Worm (Caenorhabditis elegans): Measurements from ENCODE around the gene rgs-6.

Gene rgs-6

ce11 chrX:5713479-5713878 is 20.1 kb downstream of the rgs-6 start (continued):
- TF ChIP-seq ztf-6 (GFP tag; IDR thresholded peaks at IDR 0.05) (no peak), egl-44 (GFP tag; IDR thresholded peaks at IDR 0.05) (peak; percentile 87), bed-2 (GFP tag; IDR thresholded peaks at IDR 0.05) (no peak), rec-8 (tag; optimal IDR thresholded peaks at IDR 0.05) (peak; percentile 54 to 88), Y95B8A.8 (GFP tag; IDR thresholded peaks at IDR 0.05) (no peak), madf-8 (GFP tag; conservative IDR thresholded peaks at IDR 0.05) (no peak), snpc-1.1 (tag; optimal IDR thresholded peaks at IDR 0.05; ENCODE audit: insufficient read depth) (peak; percentile 79), B0035.1 (tag; optimal IDR thresholded peaks at IDR 0.05) (peak; percentile 55), Y79H2A.3 (GFP tag; conservative IDR thresholded peaks at IDR 0.05) (0 out of 2 replicates have a peak, but pooled peaks have one; percentile 35), rcor-1 (GFP tag; IDR thresholded peaks at IDR 0.05) (peak; percentile 63), lin-40 (tag; optimal IDR thresholded peaks at IDR 0.05) (peak; percentile 12), C06A6.2 (GFP tag; conservative IDR thresholded peaks at IDR 0.05) (no peak), zim-3 (tag; optimal IDR thresholded peaks at IDR 0.05) (no peak), athp-1 (tag; optimal IDR thresholded peaks at IDR 0.05) (peak; percentile 55), lsl-1 (GFP tag; optimal IDR thresholded peaks at IDR 0.05) (peak; percentile 24), atf-7 (tag; optimal IDR thresholded peaks at IDR 0.05) (peak; percentile 8), ets-4 (GFP tag; optimal IDR thresholded peaks at IDR 0.05) (no peak), let-526 (GFP tag; IDR thresholded peaks at IDR 0.05) (no peak), fkh-3 (tag; optimal IDR thresholded peaks at IDR 0.05) (no peak), Y67H2A.10 (GFP tag; conservative IDR thresholded peaks at IDR 0.05) (no peak), snpc-1.3 (tag; optimal IDR thresholded peaks at IDR 0.05; ENCODE audit: insufficient read depth) (peak; percentile 92), madf-6 (GFP tag; IDR thresholded peaks at IDR 0.05) (peak; percentile 39; the same call in 1 of the 2 replicates), ceh-100 (GFP tag; IDR thresholded peaks at IDR 0.05) (no peak), ztf-28 (GFP tag; IDR thresholded peaks at IDR 0.05) (no peak), snpc-4 (GFP tag; optimal IDR thresholded peaks at IDR 0.05) (peak; percentile 81), snpc-4 (tag; optimal IDR thresholded peaks at IDR 0.05) (peak in 3 of 4 experiments; percentile 59 to 77 (median 76)), ceh-40 (GFP tag; IDR thresholded peaks at IDR 0.05) (peak; percentile 84), cebp-1 (GFP tag; IDR thresholded peaks at IDR 0.05) (no peak), cebp-1 (tag; optimal IDR thresholded peaks at IDR 0.05) (peak; percentile 40), aptf-2 (GFP tag; conservative IDR thresholded peaks at IDR 0.05) (no peak), Y56A3A.18 (GFP tag; IDR thresholded peaks at IDR 0.05) (peak; percentile 73; the same call in 1 of the 2 replicates), ZK185.1 (tag; optimal IDR thresholded peaks at IDR 0.05; ENCODE audit: poor library complexity, severe bottlenecking) (peak; percentile 73), lsy-27 (tag; optimal IDR thresholded peaks at IDR 0.05; ENCODE audit: borderline replicate concordance, insufficient read depth) (peak; percentile 5), F55B11.4 (tag; optimal IDR thresholded peaks at IDR 0.05; ENCODE audit: borderline replicate concordance, insufficient read depth) (no peak), ztf-26 (tag; optimal IDR thresholded peaks at IDR 0.05) (no peak), B0336.3 (GFP tag; IDR thresholded peaks at IDR 0.05) (no peak), mxl-1 (tag; optimal IDR thresholded peaks at IDR 0.05) (peak; percentile 96), sdz-38 (tag; optimal IDR thresholded peaks at IDR 0.05) (no peak), D2030.7 (GFP tag; IDR thresholded peaks at IDR 0.05) (peak; percentile 87), ceh-79 (tag; optimal IDR thresholded peaks at IDR 0.05) (peak; percentile 69), nfya-2 (GFP tag; IDR thresholded peaks at IDR 0.05) (no peak), ama-1 (optimal IDR thresholded peaks at IDR 0.05) (no peak), ama-1 (GFP tag; optimal IDR thresholded peaks at IDR 0.05) (peak; percentile 75 to 92), ztf-22 (GFP tag; optimal IDR thresholded peaks at IDR 0.05) (no peak), hsf-1 (GFP tag; IDR thresholded peaks at IDR 0.05) (no peak), zfh-2 (GFP tag; conservative IDR thresholded peaks at IDR 0.05) (no peak), ekl-4 (GFP tag; IDR thresholded peaks at IDR 0.05) (peak; percentile 30; the same call in 1 of the 2 replicates), lin-54 (GFP tag; optimal IDR thresholded peaks at IDR 0.05) (peak; percentile 44), efl-1 (GFP tag; optimal IDR thresholded peaks at IDR 0.05) (no peak)

Data from whole organism, young adult.